Fruit fly (Drosophila melanogaster) whole organism, embryonic: ENCODE data around the gene e.

Experiments
- B-H2 ChIP-seq: fragments of 200-800 bp; sonication (Bioruptor generic); optimal IDR thresholded peaks from 2 replicates; lab custom pipeline; 2018; ENCODE audit warnings: missing biosample characterization, mild to moderate bottlenecking, missing genetic modification characterization
- CG10654 ChIP-seq: fragments of 200-800 bp; sonication (Bioruptor generic); optimal IDR thresholded peaks from 2 replicates; lab custom pipeline; 2016; ENCODE audit warnings: missing biosample characterization, missing genetic modification characterization
- CG10959 ChIP-seq: fragments of 200-800 bp; sonication (Bioruptor generic); IDR thresholded peaks from 2 replicates; pipeline ENCODE4 v1.3.6; 2022; ENCODE audit warnings: missing biosample characterization, missing genetic modification characterization
- CG10979 ChIP-seq: fragments of 200-800 bp; sonication (Bioruptor generic); optimal IDR thresholded peaks from 2 replicates; lab custom pipeline; 2018; ENCODE audit warnings: missing biosample characterization, mild to moderate bottlenecking, missing genetic modification characterization, moderate library complexity
- CG11456 ChIP-seq: fragments of 200-800 bp; sonication (Bioruptor generic); IDR thresholded peaks from 3 replicates; pipeline ENCODE4 v1.3.6; 2022; ENCODE audit warnings: missing biosample characterization, missing genetic modification characterization
- CG1233 ChIP-seq: fragments of 200-800 bp; sonication (Bioruptor generic); optimal IDR thresholded peaks from 4 replicates; lab custom pipeline; 2018; ENCODE audit warnings: missing biosample characterization, mild to moderate bottlenecking, missing genetic modification characterization
- CG1602 ChIP-seq: fragments of 200-800 bp; sonication (Bioruptor generic); optimal IDR thresholded peaks from 3 replicates; lab custom pipeline; 2016; ENCODE audit warnings: missing biosample characterization, missing genetic modification characterization
- CG16863 ChIP-seq: fragments of 200-800 bp; sonication (Bioruptor generic); optimal IDR thresholded peaks from 3 replicates; lab custom pipeline; 2016; ENCODE audit warnings: missing biosample characterization, missing genetic modification characterization
- CG17385 ChIP-seq: fragments of 200-800 bp; sonication (Bioruptor generic); optimal IDR thresholded peaks from 3 replicates; lab custom pipeline; 2018; ENCODE audit warnings: missing biosample characterization, mild to moderate bottlenecking, missing genetic modification characterization
- CG17568 ChIP-seq: fragments of 200-800 bp; sonication (Bioruptor generic); optimal IDR thresholded peaks from 2 replicates; lab custom pipeline; 2018; ENCODE audit warnings: missing biosample characterization, mild to moderate bottlenecking, missing genetic modification characterization, moderate library complexity
- CG18262 ChIP-seq: fragments of 200-800 bp; optimal IDR thresholded peaks from 3 replicates; lab custom pipeline; 2019; ENCODE audit warnings: missing biosample characterization, mild to moderate bottlenecking, missing genetic modification characterization, moderate library complexity
- CG2712 ChIP-seq: fragments of 200-800 bp; optimal IDR thresholded peaks from 3 replicates; lab custom pipeline; 2019; ENCODE audit warnings: missing biosample characterization, mild to moderate bottlenecking, missing genetic modification characterization, moderate library complexity
- CG31224 ChIP-seq: fragments of 200-800 bp; sonication (Bioruptor generic); IDR thresholded peaks from 2 replicates; pipeline ENCODE4 v1.3.6; 2022; ENCODE audit warnings: missing biosample characterization, missing genetic modification characterization
- CG4282 ChIP-seq: fragments of 200-800 bp; sonication (Bioruptor generic); optimal IDR thresholded peaks from 2 replicates; lab custom pipeline; 2016; ENCODE audit warnings: missing biosample characterization, missing genetic modification characterization
- CG4360 ChIP-seq: fragments of 200-800 bp; sonication (Bioruptor generic); IDR thresholded peaks from 2 replicates; pipeline ENCODE4 v1.3.6; 2022; ENCODE audit warnings: missing biosample characterization, missing genetic modification characterization
- CG6683 ChIP-seq: fragments of 200-800 bp; sonication (Bioruptor generic); optimal IDR thresholded peaks from 2 replicates; lab custom pipeline; 2017; ENCODE audit warnings: missing biosample characterization, mild to moderate bottlenecking, missing genetic modification characterization, missing genetic modification reagents
- CG6813 ChIP-seq: fragments of 200-800 bp; sonication (Bioruptor generic); optimal IDR thresholded peaks from 2 replicates; lab custom pipeline; 2017; ENCODE audit warnings: missing biosample characterization, missing genetic modification characterization, mild to moderate bottlenecking, moderate library complexity, missing genetic modification reagents
- CG7745 ChIP-seq: fragments of 200-800 bp; sonication (Bioruptor generic); optimal IDR thresholded peaks from 2 replicates; lab custom pipeline; 2018; ENCODE audit warnings: missing biosample characterization, mild to moderate bottlenecking, missing genetic modification characterization, moderate library complexity
- CG8281 ChIP-seq: fragments of 200-800 bp; sonication (Bioruptor generic); optimal IDR thresholded peaks from 2 replicates; lab custom pipeline; 2018; ENCODE audit warnings: missing biosample characterization, mild to moderate bottlenecking, missing genetic modification characterization, moderate library complexity
- CG9727 ChIP-seq: fragments of 200-800 bp; sonication (Bioruptor generic); optimal IDR thresholded peaks from 3 replicates; lab custom pipeline; 2017; ENCODE audit warnings: missing biosample characterization, mild to moderate bottlenecking, missing genetic modification characterization
- Dad ChIP-seq: fragments of 200-800 bp; sonication (Bioruptor generic); optimal IDR thresholded peaks from 3 replicates; lab custom pipeline; 2016; ENCODE audit warnings: missing biosample characterization, missing genetic modification characterization
- Dref ChIP-seq: fragments of 200-800 bp; sonication (Bioruptor generic); IDR thresholded peaks from 2 replicates; pipeline ENCODE4 v1.3.6; 2022; ENCODE audit warnings: missing biosample characterization, missing genetic modification characterization
- E2f2 ChIP-seq: fragments of 200-800 bp; sonication (Bioruptor generic); IDR thresholded peaks from 2 replicates; pipeline ENCODE4 v1.3.6; 2022; ENCODE audit warnings: missing biosample characterization, missing genetic modification characterization
- Fer2 ChIP-seq: fragments of 200-800 bp; sonication (Bioruptor generic); optimal IDR thresholded peaks from 2 replicates; lab custom pipeline; 2018; ENCODE audit warnings: missing biosample characterization, mild to moderate bottlenecking, missing genetic modification characterization, moderate library complexity
- H15 ChIP-seq: fragments of 200-800 bp; sonication (Bioruptor generic); IDR thresholded peaks from 3 replicates; pipeline ENCODE4 v1.3.6; 2022; ENCODE audit warnings: missing biosample characterization, missing genetic modification characterization
- HHEX ChIP-seq: fragments of 200-800 bp; sonication (Bioruptor generic); optimal IDR thresholded peaks from 3 replicates; lab custom pipeline; 2017; ENCODE audit warnings: missing biosample characterization, mild to moderate bottlenecking, missing genetic modification characterization, missing genetic modification reagents
- HLHmδ ChIP-seq: fragments of 200-800 bp; sonication (Bioruptor generic); optimal IDR thresholded peaks from 2 replicates; lab custom pipeline; 2018; ENCODE audit warnings: missing biosample characterization, mild to moderate bottlenecking, missing genetic modification characterization, moderate library complexity
- Hmx ChIP-seq: fragments of 200-800 bp; sonication (Bioruptor generic); optimal IDR thresholded peaks from 2 replicates; lab custom pipeline; 2016; ENCODE audit warnings: missing biosample characterization, missing genetic modification characterization
- Lpt ChIP-seq: fragments of >200 bp; optimal IDR thresholded peaks from 2 replicates; lab custom pipeline; 2018; ENCODE audit warnings: missing biosample characterization, missing genetic modification characterization
- Oaz ChIP-seq: fragments of 200-800 bp; sonication (Bioruptor generic); IDR thresholded peaks from 2 replicates; pipeline ENCODE4 v1.3.6; 2022; ENCODE audit warnings: missing biosample characterization, missing genetic modification characterization
- al ChIP-seq: fragments of 200-800 bp; sonication (Bioruptor generic); IDR thresholded peaks from 2 replicates; pipeline ENCODE4 v1.3.6; 2022; ENCODE audit warnings: missing biosample characterization, missing genetic modification characterization
- aop ChIP-seq: fragments of 200-800 bp; sonication (Bioruptor generic); IDR thresholded peaks from 2 replicates; pipeline ENCODE4 v1.3.6; 2022; ENCODE audit warnings: missing biosample characterization, missing genetic modification characterization
- chm ChIP-seq: fragments of 200-800 bp; sonication (Bioruptor generic); IDR thresholded peaks from 2 replicates; pipeline ENCODE4 v1.3.6; 2022; ENCODE audit warnings: missing biosample characterization, missing genetic modification characterization
- da ChIP-seq: fragments of 200-800 bp; sonication (Bioruptor generic); optimal IDR thresholded peaks from 2 replicates; lab custom pipeline; 2016; ENCODE audit warnings: missing biosample characterization, missing genetic modification characterization
- dan ChIP-seq: fragments of 200-800 bp; sonication (Bioruptor generic); IDR thresholded peaks from 2 replicates; pipeline ENCODE4 v1.3.6; 2022; ENCODE audit warnings: missing biosample characterization, missing genetic modification characterization
- dimm ChIP-seq: fragments of 200-800 bp; sonication (Bioruptor generic); IDR thresholded peaks from 2 replicates; pipeline ENCODE4 v1.3.6; 2022; ENCODE audit warnings: missing biosample characterization, missing genetic modification characterization
- gcm ChIP-seq: fragments of 200-800 bp; sonication (Bioruptor generic); optimal IDR thresholded peaks from 2 replicates; lab custom pipeline; 2019; ENCODE audit warnings: missing biosample characterization, mild to moderate bottlenecking, missing genetic modification characterization, moderate library complexity
- gsb-n ChIP-seq: fragments of 200-800 bp; sonication (Bioruptor generic); optimal IDR thresholded peaks from 3 replicates; lab custom pipeline; 2018; ENCODE audit warnings: missing biosample characterization, mild to moderate bottlenecking, missing genetic modification characterization
- h ChIP-seq: fragments of >200 bp; optimal IDR thresholded peaks from 2 replicates; lab custom pipeline; 2017
- lola ChIP-seq, 3 experiments: fragments of >200 bp in 2 of 3; fragments of 200-800 bp in 1 of 3; sonication (Bioruptor generic) in 1 of 3; optimal IDR thresholded peaks; 2 replicates each; lab custom pipeline; 2017 to 2019; ENCODE audit warnings: missing biosample characterization in 3 of 3, missing genetic modification characterization in 3 of 3, mild to moderate bottlenecking in 1 of 3, moderate library complexity in 1 of 3
- mirr ChIP-seq: fragments of 200-800 bp; sonication (Bioruptor generic); optimal IDR thresholded peaks from 3 replicates; lab custom pipeline; 2018; ENCODE audit warnings: missing biosample characterization, mild to moderate bottlenecking, missing genetic modification characterization
- mld ChIP-seq: fragments of 200-800 bp; sonication (Bioruptor generic); IDR thresholded peaks from 3 replicates; pipeline ENCODE4 v1.3.6; 2022; ENCODE audit warnings: missing biosample characterization, missing genetic modification characterization; ENCODE audit not compliant: partially characterized antibody
- oc ChIP-seq: fragments of 200-800 bp; sonication (Bioruptor generic); optimal IDR thresholded peaks from 2 replicates; lab custom pipeline; 2018; ENCODE audit warnings: missing biosample characterization, mild to moderate bottlenecking, missing genetic modification characterization, moderate library complexity
- p53 ChIP-seq: fragments of 200-800 bp; sonication (Bioruptor generic); optimal IDR thresholded peaks from 2 replicates; lab custom pipeline; 2016; ENCODE audit warnings: missing biosample characterization, missing genetic modification characterization
- pan ChIP-seq, 4 experiments: fragments of >200 bp in 3 of 4; fragments of 200-800 bp in 1 of 4; sonication (Bioruptor generic) in 1 of 4; optimal IDR thresholded peaks in 3 of 4; IDR thresholded peaks in 1 of 4; 2 replicates each; pipeline versions ENCODE4 v1.3.6 to Lab custom; 2017 to 2022; ENCODE audit warnings: missing biosample characterization in 2 of 4, missing genetic modification characterization in 2 of 4, mixed read lengths in 1 of 4
- pnt ChIP-seq: fragments of 200-800 bp; sonication (Bioruptor generic); optimal IDR thresholded peaks from 3 replicates; lab custom pipeline; 2016; ENCODE audit warnings: missing biosample characterization, missing genetic modification characterization
- psq ChIP-seq: fragments of 200-800 bp; sonication (Bioruptor generic); optimal IDR thresholded peaks from 2 replicates; lab custom pipeline; 2017; ENCODE audit warnings: missing biosample characterization, missing genetic modification characterization
- sisA ChIP-seq: fragments of 200-800 bp; sonication (Bioruptor generic); IDR thresholded peaks from 2 replicates; pipeline ENCODE4 v1.3.6; 2022; ENCODE audit warnings: missing biosample characterization, missing genetic modification characterization
- sqz ChIP-seq: fragments of 200-800 bp; sonication (Bioruptor generic); optimal IDR thresholded peaks from 3 replicates; lab custom pipeline; 2018; ENCODE audit warnings: missing biosample characterization, mild to moderate bottlenecking, missing genetic modification characterization
- sug ChIP-seq: fragments of 200-800 bp; optimal IDR thresholded peaks from 2 replicates; lab custom pipeline; 2019; ENCODE audit warnings: missing biosample characterization, mild to moderate bottlenecking, missing genetic modification characterization, moderate library complexity
- tgo ChIP-seq: fragments of 200-800 bp; sonication (Bioruptor generic); IDR thresholded peaks from 3 replicates; pipeline ENCODE4 v1.3.6; 2022; ENCODE audit warnings: missing biosample characterization, missing genetic modification characterization
- twi ChIP-seq: fragments of 200-800 bp; optimal IDR thresholded peaks from 2 replicates; lab custom pipeline; 2019; ENCODE audit warnings: missing biosample characterization, mild to moderate bottlenecking, missing genetic modification characterization, moderate library complexity
- usp ChIP-seq: fragments of >200 bp; optimal IDR thresholded peaks from 2 replicates; lab custom pipeline; 2017; ENCODE audit warnings: missing biosample characterization, missing genetic modification characterization

Gene e

dm6 chr3R:21269923-21270322 lies 32.9 kb upstream of the e start, which contains the start of the genes AP-2sigma and Idi (continued):
- TF ChIP-seq E2f2 (GFP tag; lab: Robert Waterston, UW) (peak; percentile 58), mirr (GFP tag; lab: Kevin White, UChicago) (peak; percentile 2), dimm (GFP tag; lab: Robert Waterston, UW) (no peak), tgo (GFP tag; lab: Robert Waterston, UW) (no peak), CG1233 (no peak), gsb-n (no peak), CG9727 (GFP tag; lab: Kevin White, UChicago) (no peak), CG6683 (GFP tag; lab: Kevin White, UChicago) (no peak), HLHmδ (peak; percentile 92), Lpt (GFP tag; lab: Kevin White, UChicago) (no peak), CG2712 (peak; percentile 25), mld (GFP tag; lab: Robert Waterston, UW) (no peak), sisA (GFP tag; lab: Robert Waterston, UW) (no peak), CG17568 (GFP tag; lab: Kevin White, UChicago) (no peak), sug (tag; lab: Kevin White, UChicago) (peak; percentile 26), gcm (GFP tag; lab: Kevin White, UChicago) (peak; percentile 40), usp (GFP tag; lab: Kevin White, UChicago) (no peak), h (no peak), CG17385 (GFP tag; lab: Kevin White, UChicago) (peak; percentile 22), Fer2 (tag; lab: Kevin White, UChicago) (no peak), CG10654 (GFP tag; lab: Kevin White, UChicago) (no peak), dan (GFP tag; lab: Robert Waterston, UW) (no peak), CG4282 (GFP tag; lab: Kevin White, UChicago) (no peak), da (no peak), psq (no peak), CG18262 (tag; lab: Kevin White, UChicago) (no peak), CG31224 (GFP tag; lab: Robert Waterston, UW) (no peak), CG6813 (GFP tag; lab: Kevin White, UChicago) (no peak), twi (tag; lab: Kevin White, UChicago) (peak; percentile 3), CG10979 (peak; percentile 15), pnt (GFP tag; lab: Kevin White, UChicago) (no peak), p53 (GFP tag; lab: Kevin White, UChicago) (no peak), aop (no peak), sqz (GFP tag; lab: Kevin White, UChicago) (no peak), Hmx (GFP tag; lab: Kevin White, UChicago) (no peak), pan (optimal IDR thresholded peaks at IDR 0.05; lab: Kevin White, UChicago) (no peak), pan (GFP tag; optimal IDR thresholded peaks at IDR 0.05 in 1 of 2, IDR thresholded peaks at IDR 0.05 in 1 of 2) (no peak), CG1602 (no peak), Dad (no peak)

DNA sequence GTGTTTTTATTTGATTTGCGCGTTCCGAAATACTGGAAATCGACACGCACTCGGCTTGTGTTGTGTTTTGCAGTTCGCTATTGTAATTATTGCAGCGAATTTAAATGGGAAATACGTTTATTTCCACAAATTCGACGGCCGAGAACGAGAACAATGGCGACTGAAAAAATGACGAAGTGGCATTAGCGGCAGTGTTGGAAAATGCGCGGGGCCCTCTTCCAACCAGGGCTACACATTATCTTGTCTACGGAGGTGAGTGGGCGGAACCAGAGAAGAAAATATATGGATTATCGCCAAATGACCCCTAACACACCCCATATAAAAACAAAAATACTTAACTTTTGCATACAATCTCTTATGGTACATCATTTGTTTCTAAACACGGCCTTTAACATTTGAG lies 31.9 kb upstream of the e start, which contains the start of gene Rab1:
Gene Rab1, minus strand, starts transcription at position 188 of the 400 bp plus-strand sequence.
- peak; percentile 60 for TF ChIP-seq oc (tag; lab: Kevin White, UChicago)
- peak; percentile 25 for TF ChIP-seq CG8281 (tag; lab: Kevin White, UChicago)
- no peak for TF ChIP-seq CG7745 (tag; lab: Kevin White, UChicago)
- TF ChIP-seq CG16863 (GFP tag; lab: Kevin White, UChicago): no peak
- TF ChIP-seq CG4360: peak; percentile 31; the same call in 1 of the 2 replicates
- no peak; the same call in 1 of the 2 replicates for TF ChIP-seq sisA (GFP tag; lab: Robert Waterston, UW)
- TF ChIP-seq al: 0 out of 2 replicates have a peak, but pooled peaks have one; percentile 11
- TF ChIP-seq CG11456 (GFP tag; lab: Robert Waterston, UW): peak; percentile 73; the same call in 2 of the 3 replicates
- no peak for TF ChIP-seq CG4282 (GFP tag; lab: Kevin White, UChicago)
- peak; percentile 49 for TF ChIP-seq Dref (GFP tag; lab: Robert Waterston, UW)
- no peak for TF ChIP-seq chm (GFP tag; lab: Robert Waterston, UW)
- peak; percentile 78 for TF ChIP-seq B-H2 (GFP tag; lab: Kevin White, UChicago)
- no peak for TF ChIP-seq H15
- peak; percentile 45 for TF ChIP-seq HHEX
- no peak for TF ChIP-seq lola (GFP tag; optimal IDR thresholded peaks at IDR 0.05; lab: Kevin White, UChicago)
- 0 out of 2 replicates have a peak, but pooled peaks have one; percentile 8 for TF ChIP-seq CG10959 (GFP tag; lab: Robert Waterston, UW)
- TF ChIP-seq Oaz (GFP tag; lab: Robert Waterston, UW): no peak
